Worm (Caenorhabditis elegans) whole organism, L4 larva: ENCODE measurements around the gene natb-1.

ENCODE experiments used
- F10B5.3 ChIP-seq: sonication (generic microtip); optimal IDR thresholded peaks from 2 replicates; lab custom pipeline; 2016; ENCODE audit warnings: mild to moderate bottlenecking, missing genetic modification characterization, missing compliant biosample characterization
- F26F4.8 ChIP-seq: fragments of 200-800 bp; sonication (Bioruptor generic); conservative IDR thresholded peaks from 2 replicates; pipeline ENCODE4 v1.3.6; 2022; ENCODE audit warnings: missing genetic modification characterization, missing compliant biosample characterization
- F37D6.2 ChIP-seq: sonication (generic microtip); optimal IDR thresholded peaks from 2 replicates; lab custom pipeline; 2016; ENCODE audit warnings: mild to moderate bottlenecking, missing genetic modification characterization, missing compliant biosample characterization
- F44E2.7 ChIP-seq: fragments of 200-800 bp; sonication (Bioruptor generic); IDR thresholded peaks from 2 replicates; pipeline ENCODE4 v2.1.2; 2022; ENCODE audit warnings: missing genetic modification characterization, missing compliant biosample characterization
- R02D3.7 ChIP-seq: fragments of 150-350 bp; sonication (generic microtip); optimal IDR thresholded peaks from 3 replicates; lab custom pipeline; 2014; ENCODE audit warnings: missing biosample characterization, missing genetic modification characterization
- Y5F2A.4 ChIP-seq: fragments of 200-800 bp; sonication (Bioruptor generic); optimal IDR thresholded peaks from 2 replicates; lab custom pipeline; 2018; ENCODE audit warnings: mild to moderate bottlenecking, missing genetic modification characterization, missing compliant biosample characterization
- ceh-20 ChIP-seq: fragments of 200-800 bp; sonication (Bioruptor generic); IDR thresholded peaks from 2 replicates; pipeline ENCODE4 v1.3.6; 2022; ENCODE audit warnings: missing genetic modification reagents, missing genetic modification characterization, missing compliant biosample characterization
- ceh-28 ChIP-seq: fragments of 150-350 bp; optimal IDR thresholded peaks from 2 replicates; lab custom pipeline; 2014; ENCODE audit warnings: missing biosample characterization, missing genetic modification reagents, missing genetic modification characterization
- ceh-62 ChIP-seq: sonication (generic microtip); optimal IDR thresholded peaks from 2 replicates; lab custom pipeline; 2017; ENCODE audit warnings: missing biosample characterization, missing genetic modification characterization
- ces-1 ChIP-seq: fragments of 150-350 bp; sonication (generic microtip); optimal IDR thresholded peaks from 4 replicates; lab custom pipeline; 2014; ENCODE audit warnings: missing biosample characterization, missing genetic modification reagents, missing genetic modification characterization
- daf-16 ChIP-seq, 3 experiments: sonication (generic microtip); optimal IDR thresholded peaks; 2 replicates each; lab custom pipeline; 2016 to 2017; ENCODE audit warnings: missing genetic modification characterization in 3 of 3, missing genetic modification reagents in 3 of 3, mild to moderate bottlenecking in 2 of 3, missing compliant biosample characterization in 2 of 3, missing biosample characterization in 1 of 3, moderate library complexity in 1 of 3
- daf-8 ChIP-seq: fragments of 200-800 bp; sonication (Bioruptor generic); IDR thresholded peaks from 2 replicates; pipeline ENCODE4 v1.3.6; 2022; ENCODE audit warnings: missing genetic modification characterization, missing compliant biosample characterization
- dmd-6 ChIP-seq: fragments of 200-800 bp; sonication (Bioruptor generic); IDR thresholded peaks from 2 replicates; pipeline ENCODE4 v1.3.6; 2022; ENCODE audit warnings: missing genetic modification reagents, missing genetic modification characterization, missing compliant biosample characterization
- dmd-9 ChIP-seq: fragments of 200-800 bp; sonication (Bioruptor generic); IDR thresholded peaks from 2 replicates; pipeline ENCODE4 v1.3.6; 2022; ENCODE audit warnings: missing genetic modification reagents, missing genetic modification characterization, missing compliant biosample characterization
- dpl-1 ChIP-seq: fragments of 150-350 bp; optimal IDR thresholded peaks from 2 replicates; lab custom pipeline; 2014; ENCODE audit warnings: missing biosample characterization, missing genetic modification reagents, missing genetic modification characterization
- duxl-1 ChIP-seq: sonication (generic microtip); optimal IDR thresholded peaks from 2 replicates; lab custom pipeline; 2016; ENCODE audit warnings: mild to moderate bottlenecking, missing genetic modification characterization, moderate library complexity, missing compliant biosample characterization; ENCODE audit not compliant: poor library complexity
- dve-1 ChIP-seq: sonication (generic microtip); optimal IDR thresholded peaks from 2 replicates; lab custom pipeline; 2017; ENCODE audit warnings: antibody characterized with exemption, mild to moderate bottlenecking, missing genetic modification characterization, missing compliant biosample characterization; ENCODE audit not compliant: insufficient read depth
- egl-27 ChIP-seq: sonication (generic microtip); optimal IDR thresholded peaks from 3 replicates; lab custom pipeline; 2017; ENCODE audit warnings: missing biosample characterization, missing genetic modification reagents, missing genetic modification characterization
- fkh-10 ChIP-seq: fragments of 150-350 bp; optimal IDR thresholded peaks from 2 replicates; lab custom pipeline; 2014; ENCODE audit warnings: missing biosample characterization, missing genetic modification reagents, missing genetic modification characterization
- fos-1 ChIP-seq: fragments of 150-350 bp; optimal IDR thresholded peaks from 2 replicates; lab custom pipeline; 2014; ENCODE audit warnings: missing biosample characterization, missing genetic modification characterization
- hlh-11 ChIP-seq: fragments of 200-800 bp; sonication (Bioruptor generic); optimal IDR thresholded peaks from 2 replicates; lab custom pipeline; 2018; ENCODE audit warnings: mild to moderate bottlenecking, missing genetic modification characterization, missing compliant biosample characterization
- hlh-30 ChIP-seq: sonication (generic microtip); optimal IDR thresholded peaks from 2 replicates; lab custom pipeline; 2017; ENCODE audit warnings: antibody characterized with exemption, mild to moderate bottlenecking, missing genetic modification characterization, missing compliant biosample characterization; ENCODE audit not compliant: insufficient read depth
- lim-7 ChIP-seq: fragments of 200-800 bp; sonication (Bioruptor generic); IDR thresholded peaks from 2 replicates; pipeline ENCODE4 v1.3.6; 2022; ENCODE audit warnings: missing genetic modification characterization, missing compliant biosample characterization
- lin-1 ChIP-seq: fragments of 200-800 bp; sonication (Bioruptor generic); IDR thresholded peaks from 2 replicates; pipeline ENCODE4 v1.3.6; 2022; ENCODE audit warnings: missing genetic modification reagents, missing genetic modification characterization, missing compliant biosample characterization
- lin-13 ChIP-seq: fragments of 150-350 bp; optimal IDR thresholded peaks from 2 replicates; lab custom pipeline; 2014; ENCODE audit warnings: missing biosample characterization, missing genetic modification reagents, missing genetic modification characterization
- lin-15B ChIP-seq: fragments of 150-350 bp; sonication (generic microtip); optimal IDR thresholded peaks from 3 replicates; lab custom pipeline; 2014; ENCODE audit warnings: missing biosample characterization, missing genetic modification characterization
- lin-29 ChIP-seq: fragments of 200-800 bp; sonication (Bioruptor generic); IDR thresholded peaks from 2 replicates; pipeline ENCODE4 v1.3.6; 2022; ENCODE audit warnings: missing genetic modification reagents, missing genetic modification characterization, missing compliant biosample characterization
- lir-3 ChIP-seq: sonication (generic microtip); optimal IDR thresholded peaks from 2 replicates; lab custom pipeline; 2016; ENCODE audit warnings: mild to moderate bottlenecking, missing genetic modification characterization, missing compliant biosample characterization
- lsy-2 ChIP-seq, 2 experiments: fragments of 150-350 bp in 1 of 2; sonication (generic microtip) in 1 of 2; optimal IDR thresholded peaks; 2 replicates each; lab custom pipeline; 2014 to 2017; ENCODE audit warnings: missing biosample characterization in 2 of 2, missing genetic modification characterization in 2 of 2
- mdl-1 ChIP-seq, 2 experiments: fragments of 150-350 bp in 1 of 2; sonication (generic microtip) in 1 of 2; optimal IDR thresholded peaks; 2 replicates each; lab custom pipeline; 2014 to 2017; ENCODE audit warnings: missing biosample characterization in 2 of 2, missing genetic modification characterization in 2 of 2
- mep-1 ChIP-seq: fragments of 150-350 bp; sonication (generic microtip); optimal IDR thresholded peaks from 3 replicates; lab custom pipeline; 2014; ENCODE audit warnings: missing biosample characterization, missing genetic modification characterization
- mes-2 ChIP-seq: sonication (generic microtip); optimal IDR thresholded peaks from 2 replicates; lab custom pipeline; 2016; ENCODE audit warnings: missing genotype, mild to moderate bottlenecking, missing genetic modification characterization, missing compliant biosample characterization; ENCODE audit not compliant: poor library complexity, severe bottlenecking
- mxl-3 ChIP-seq: fragments of 200-800 bp; sonication (Bioruptor generic); optimal IDR thresholded peaks from 2 replicates; lab custom pipeline; 2018; ENCODE audit warnings: mild to moderate bottlenecking, missing genetic modification characterization, missing compliant biosample characterization
- nhr-28 ChIP-seq: fragments of 150-350 bp; optimal IDR thresholded peaks from 2 replicates; lab custom pipeline; 2014; ENCODE audit warnings: missing biosample characterization, missing genetic modification characterization
- nhr-48 ChIP-seq: sonication (generic microtip); optimal IDR thresholded peaks from 2 replicates; lab custom pipeline; 2016; ENCODE audit warnings: mild to moderate bottlenecking, missing genetic modification characterization, missing compliant biosample characterization
- nhr-77 ChIP-seq: fragments of 150-350 bp; optimal IDR thresholded peaks from 2 replicates; lab custom pipeline; 2014; ENCODE audit warnings: missing biosample characterization, missing genetic modification characterization
- pha-4 ChIP-seq, 2 experiments: fragments of 150-350 bp in 1 of 2; fragments of 200-800 bp in 1 of 2; sonication (Bioruptor generic) in 1 of 2; IDR thresholded peaks in 1 of 2; optimal IDR thresholded peaks in 1 of 2; 2 replicates each; pipeline versions ENCODE4 v1.3.6 to Lab custom; 2014 to 2022; ENCODE audit warnings: missing genetic modification characterization in 2 of 2, missing genetic modification reagents in 2 of 2, missing biosample characterization in 1 of 2, missing compliant biosample characterization in 1 of 2
- sdz-12 ChIP-seq: fragments of 200-800 bp; sonication (Bioruptor generic); optimal IDR thresholded peaks from 2 replicates; lab custom pipeline; 2018; ENCODE audit warnings: mild to moderate bottlenecking, missing genetic modification characterization, missing compliant biosample characterization
- skn-1 ChIP-seq: fragments of 150-350 bp; optimal IDR thresholded peaks from 2 replicates; lab custom pipeline; 2014; ENCODE audit warnings: missing biosample characterization, missing genetic modification characterization
- spr-3 ChIP-seq: fragments of 200-800 bp; sonication (Bioruptor generic); optimal IDR thresholded peaks from 2 replicates; lab custom pipeline; 2018; ENCODE audit warnings: mild to moderate bottlenecking, missing genetic modification characterization, missing compliant biosample characterization
- unc-130 ChIP-seq: sonication (generic microtip); optimal IDR thresholded peaks from 2 replicates; lab custom pipeline; 2016; ENCODE audit warnings: missing genetic modification reagents, missing genetic modification characterization, missing compliant biosample characterization
- unc-39 ChIP-seq: sonication (generic microtip); optimal IDR thresholded peaks from 2 replicates; lab custom pipeline; 2017; ENCODE audit warnings: missing biosample characterization, missing genetic modification characterization
- unc-62 ChIP-seq, 3 experiments: fragments of 150-350 bp in 1 of 3; sonication (generic microtip); optimal IDR thresholded peaks in 2 of 3; peaks in 1 of 3; 1 replicate in 1 of 3; 2 replicates in 2 of 3; lab custom pipeline; 2014 to 2017; ENCODE audit warnings: missing biosample characterization in 3 of 3, missing genetic modification characterization in 3 of 3, missing genetic modification reagents in 3 of 3, missing genotype in 1 of 3
- vab-7 ChIP-seq: fragments of 200-800 bp; sonication (Bioruptor generic); IDR thresholded peaks from 2 replicates; pipeline ENCODE4 v1.3.6; 2022; ENCODE audit warnings: missing genetic modification reagents, missing genetic modification characterization, missing compliant biosample characterization
- zfp-2 ChIP-seq: sonication (generic microtip); optimal IDR thresholded peaks from 2 replicates; lab custom pipeline; 2016; ENCODE audit warnings: mild to moderate bottlenecking, missing genetic modification characterization, missing compliant biosample characterization
- zip-11 ChIP-seq: fragments of 200-800 bp; sonication (Bioruptor generic); IDR thresholded peaks from 2 replicates; pipeline ENCODE4 v1.3.6; 2022; ENCODE audit warnings: missing genetic modification characterization, missing compliant biosample characterization

The natb-1 gene

ce11 chrV:7983381-7984052 lies at the start of gene natb-1, which contains the start of gene abhd-12:
natb-1 (minus strand) TSS chrV:7983431.
abhd-12 (plus strand) TSS chrV:7983879.
- TF ChIP-seq Y5F2A.4 (GFP tag; lab: Kevin White, UChicago) (no peak), vab-7 (no peak), lin-1 (GFP tag; lab: Robert Waterston, UW) (no peak), pha-4 (GFP tag; IDR thresholded peaks at IDR 0.05; lab: Robert Waterston, UW) (no peak), pha-4 (tag; optimal IDR thresholded peaks at IDR 0.05; lab: Kevin White, UChicago) (peak; percentile 92), daf-8 (GFP tag; lab: Robert Waterston, UW) (no peak), nhr-48 (tag; lab: Kevin White, UChicago) (no peak), zip-11 (no peak), lin-29 (no peak), dmd-9 (no peak), mdl-1 (tag; optimal IDR thresholded peaks at IDR 0.05; lab: Kevin White, UChicago) (no peak), hlh-30 (tag; lab: Kevin White, UChicago) (peak; percentile 95), zfp-2 (tag; lab: Kevin White, UChicago) (no peak), unc-39 (no peak), lir-3 (tag; lab: Kevin White, UChicago) (no peak), dmd-6 (no peak), dve-1 (peak; percentile 57), lsy-2 (tag; optimal IDR thresholded peaks at IDR 0.05; lab: Kevin White, UChicago) (peak; percentile 39 to 96), unc-130 (GFP tag; lab: Kevin White, UChicago) (no peak), lim-7 (GFP tag; lab: Robert Waterston, UW) (no peak), nhr-28 (peak; percentile 40), nhr-77 (tag; lab: Kevin White, UChicago) (peak; percentile 50), daf-16 (GFP tag; optimal IDR thresholded peaks at IDR 0.05; lab: Kevin White, UChicago) (no peak), daf-16 (tag; optimal IDR thresholded peaks at IDR 0.05; lab: Kevin White, UChicago) (peak; percentile 56), F26F4.8 (GFP tag; lab: Robert Waterston, UW) (no peak), dpl-1 (GFP tag; lab: Kevin White, UChicago) (peak; percentile 21), lin-13 (GFP tag; lab: Kevin White, UChicago) (no peak), fkh-10 (no peak), spr-3 (no peak), ceh-20 (GFP tag; lab: Robert Waterston, UW) (no peak), mxl-3 (peak; percentile 11), mes-2 (tag; lab: Kevin White, UChicago) (peak; percentile 46), ceh-28 (no peak), sdz-12 (GFP tag; lab: Kevin White, UChicago) (no peak), R02D3.7 (tag; lab: Kevin White, UChicago) (no peak), fos-1 (no peak), duxl-1 (tag; lab: Kevin White, UChicago) (no peak), F44E2.7 (GFP tag; lab: Robert Waterston, UW) (no peak), F10B5.3 (tag; lab: Kevin White, UChicago) (no peak), lin-15B (tag; lab: Kevin White, UChicago) (no peak), mep-1 (tag; lab: Kevin White, UChicago) (peak; percentile 41), ces-1 (no peak), egl-27 (tag; lab: Kevin White, UChicago) (no peak), F37D6.2 (no peak), skn-1 (tag; lab: Kevin White, UChicago) (no peak), ceh-62 (no peak), hlh-11 (tag; lab: Kevin White, UChicago) (peak; percentile 45), unc-62 (GFP tag; optimal IDR thresholded peaks at IDR 0.05 in 1 of 2; lab: Kevin White, UChicago) (no peak), unc-62 (tag; optimal IDR thresholded peaks at IDR 0.05; lab: Kevin White, UChicago) (no peak)
- TF ChIP-seq, all 104 proteins: peak for 12
